Fruit fly (Drosophila melanogaster): ENCODE measurements around the gene Trc8.

- TF ChIP-seq CG17806 (tag; optimal IDR thresholded peaks at IDR 0.05) (no peak), CG4496 (GFP tag; IDR thresholded peaks at IDR 0.05) (no peak), Ets98B (GFP tag; IDR thresholded peaks at IDR 0.05) (no peak)
Observed at dm6 chr3R:29526565-29526964, 23.0 kb upstream of the Trc8 start.

Measured in whole organism, pupa.